Worm (Caenorhabditis elegans): ENCODE data around the gene sra-33.

- TF ChIP-seq ama-1 (optimal IDR thresholded peaks at IDR 0.05), result no peak
- TF ChIP-seq ceh-82 (tag; optimal IDR thresholded peaks at IDR 0.05), result no peak
- no peak for TF ChIP-seq nhr-25 (tag; optimal IDR thresholded peaks at IDR 0.05)
- no peak for TF ChIP-seq unc-62 (GFP tag; optimal IDR thresholded peaks at IDR 0.05)
- no peak for TF ChIP-seq skn-1 (tag; optimal IDR thresholded peaks at IDR 0.05)
- TF ChIP-seq lsy-2 (tag; optimal IDR thresholded peaks at IDR 0.05), result no peak
- no peak for TF ChIP-seq lin-39 (tag; optimal IDR thresholded peaks at IDR 0.05)
- TF ChIP-seq snpc-4 (tag; optimal IDR thresholded peaks at IDR 0.05), result no peak
- TF ChIP-seq elt-1 (tag; optimal IDR thresholded peaks at IDR 0.05), result no peak
- TF ChIP-seq zag-1 (tag; optimal IDR thresholded peaks at IDR 0.05), result no peak
- TF ChIP-seq nhr-23 (tag; optimal IDR thresholded peaks at IDR 0.05), result no peak
- TF ChIP-seq ztf-11 (tag; optimal IDR thresholded peaks at IDR 0.05), result no peak
- TF ChIP-seq mab-5 (tag; optimal IDR thresholded peaks at IDR 0.05), result no peak
Measured at ce11 chrII:4565205-4565604, 28.2 kb upstream of the sra-33 start.

Data from whole organism, L2 larva.